Worm (Caenorhabditis elegans) whole organism, L2 larva: Measurements from ENCODE around the gene col-98.

Source experiments
- C34F6.9 ChIP-seq: fragments of 150-350 bp; optimal IDR thresholded peaks from 2 replicates; lab custom pipeline; 2014; ENCODE audit warnings: missing biosample characterization, missing genetic modification characterization
- F13H6.1 ChIP-seq: sonication (generic microtip); optimal IDR thresholded peaks from 2 replicates; lab custom pipeline; 2016; ENCODE audit warnings: missing genetic modification characterization, missing compliant biosample characterization
- Y55F3AM.14 ChIP-seq: fragments of 200-800 bp; sonication (Bioruptor generic); optimal IDR thresholded peaks from 2 replicates; lab custom pipeline; 2018; ENCODE audit warnings: mild to moderate bottlenecking, missing genetic modification characterization, missing compliant biosample characterization
- ZK546.5 ChIP-seq: sonication (generic microtip); optimal IDR thresholded peaks from 2 replicates; lab custom pipeline; 2017; ENCODE audit warnings: missing biosample characterization, missing genetic modification characterization
- alr-1 ChIP-seq: fragments of 150-350 bp; optimal IDR thresholded peaks from 2 replicates; lab custom pipeline; 2014; ENCODE audit warnings: missing biosample characterization, missing genetic modification characterization
- aly-2 ChIP-seq: fragments of 150-350 bp; optimal IDR thresholded peaks from 2 replicates; lab custom pipeline; 2014; ENCODE audit warnings: missing biosample characterization, missing genetic modification characterization
- ama-1 ChIP-seq: fragments of 150-350 bp; optimal IDR thresholded peaks from 2 replicates; lab custom pipeline; 2018; ENCODE audit warnings: inconsistent platforms
- ceh-16 ChIP-seq: fragments of 150-350 bp; optimal IDR thresholded peaks from 2 replicates; lab custom pipeline; 2014; ENCODE audit warnings: missing biosample characterization, missing genetic modification characterization
- ceh-82 ChIP-seq: fragments of 150-350 bp; optimal IDR thresholded peaks from 2 replicates; lab custom pipeline; 2014; ENCODE audit warnings: missing biosample characterization, missing genetic modification characterization
- dmd-4 ChIP-seq: sonication (generic microtip); optimal IDR thresholded peaks from 2 replicates; lab custom pipeline; 2017; ENCODE audit warnings: missing biosample characterization, missing genetic modification characterization
- elt-1 ChIP-seq: fragments of 150-350 bp; optimal IDR thresholded peaks from 2 replicates; lab custom pipeline; 2014; ENCODE audit warnings: missing biosample characterization, missing genetic modification characterization
- elt-3 ChIP-seq: sonication (generic microtip); optimal IDR thresholded peaks from 2 replicates; lab custom pipeline; 2017; ENCODE audit warnings: missing biosample characterization, missing genetic modification characterization
- fos-1 ChIP-seq: fragments of 150-350 bp; optimal IDR thresholded peaks from 2 replicates; lab custom pipeline; 2014; ENCODE audit warnings: missing biosample characterization, missing genetic modification characterization
- gmeb-1 ChIP-seq: fragments of 150-350 bp; optimal IDR thresholded peaks from 2 replicates; lab custom pipeline; 2014; ENCODE audit warnings: missing biosample characterization, missing genetic modification characterization
- lin-11 ChIP-seq: fragments of 150-350 bp; sonication (generic microtip); optimal IDR thresholded peaks from 2 replicates; lab custom pipeline; 2014; ENCODE audit warnings: missing biosample characterization, missing genetic modification characterization, inconsistent platforms, mixed read lengths
- lin-13 ChIP-seq: fragments of 150-350 bp; optimal IDR thresholded peaks from 2 replicates; lab custom pipeline; 2014; ENCODE audit warnings: missing biosample characterization, missing genetic modification reagents, missing genetic modification characterization
- mbf-1 ChIP-seq: sonication (generic microtip); optimal IDR thresholded peaks from 2 replicates; lab custom pipeline; 2017; ENCODE audit warnings: missing biosample characterization, missing genetic modification characterization
- mdl-1 ChIP-seq, 2 experiments: fragments of 150-350 bp in 1 of 2; sonication (generic microtip) in 1 of 2; optimal IDR thresholded peaks; 2 replicates each; lab custom pipeline; 2017; ENCODE audit warnings: missing biosample characterization in 2 of 2, missing genetic modification characterization in 2 of 2
- nhr-10 ChIP-seq: sonication (generic microtip); optimal IDR thresholded peaks from 2 replicates; lab custom pipeline; 2017; ENCODE audit warnings: missing biosample characterization, missing genetic modification characterization
- nhr-11 ChIP-seq: fragments of 150-350 bp; optimal IDR thresholded peaks from 2 replicates; lab custom pipeline; 2014; ENCODE audit warnings: missing biosample characterization, missing genetic modification characterization
- nhr-129 ChIP-seq: fragments of 150-350 bp; optimal IDR thresholded peaks from 2 replicates; lab custom pipeline; 2014; ENCODE audit warnings: missing biosample characterization, missing genetic modification characterization
- nhr-23 ChIP-seq: fragments of 150-350 bp; optimal IDR thresholded peaks from 2 replicates; lab custom pipeline; 2014; ENCODE audit warnings: missing biosample characterization, missing genetic modification reagents, missing genetic modification characterization
- nhr-237 ChIP-seq: fragments of 150-350 bp; optimal IDR thresholded peaks from 2 replicates; lab custom pipeline; 2014; ENCODE audit warnings: missing biosample characterization, missing genetic modification characterization
- nhr-25 ChIP-seq: fragments of 150-350 bp; sonication (generic microtip); optimal IDR thresholded peaks from 3 replicates; lab custom pipeline; 2014; ENCODE audit warnings: missing biosample characterization, missing genetic modification characterization
- nhr-6 ChIP-seq: fragments of 150-350 bp; optimal IDR thresholded peaks from 2 replicates; lab custom pipeline; 2014; ENCODE audit warnings: missing biosample characterization, missing genetic modification characterization
- nhr-77 ChIP-seq: fragments of 150-350 bp; optimal IDR thresholded peaks from 2 replicates; lab custom pipeline; 2014; ENCODE audit warnings: missing biosample characterization, missing genetic modification characterization
- sem-4 ChIP-seq: fragments of 150-350 bp; optimal IDR thresholded peaks from 2 replicates; lab custom pipeline; 2014; ENCODE audit warnings: missing biosample characterization, missing genetic modification reagents, missing genetic modification characterization
- skn-1 ChIP-seq: sonication (generic microtip); optimal IDR thresholded peaks from 2 replicates; lab custom pipeline; 2017; ENCODE audit warnings: missing biosample characterization, missing genetic modification characterization
- sma-3 ChIP-seq: sonication (generic microtip); optimal IDR thresholded peaks from 2 replicates; lab custom pipeline; 2016; ENCODE audit warnings: missing genetic modification reagents, missing genetic modification characterization, missing compliant biosample characterization
- sma-9 ChIP-seq, 2 experiments: fragments of 150-350 bp in 1 of 2; sonication (generic microtip) in 1 of 2; optimal IDR thresholded peaks; 2 replicates each; lab custom pipeline; 2014 to 2016; ENCODE audit warnings: missing genetic modification characterization in 2 of 2, mild to moderate bottlenecking in 1 of 2, missing biosample characterization in 1 of 2, missing compliant biosample characterization in 1 of 2, missing genetic modification reagents in 1 of 2, moderate library complexity in 1 of 2
- snpc-4 ChIP-seq: fragments of 150-350 bp; optimal IDR thresholded peaks from 2 replicates; lab custom pipeline; 2014; ENCODE audit warnings: missing biosample characterization, missing genetic modification characterization
- unc-39 ChIP-seq: fragments of 150-350 bp; optimal IDR thresholded peaks from 2 replicates; lab custom pipeline; 2014; ENCODE audit warnings: missing biosample characterization, missing genetic modification characterization
- unc-55 ChIP-seq: fragments of 150-350 bp; sonication (generic microtip); optimal IDR thresholded peaks from 3 replicates; lab custom pipeline; 2014; ENCODE audit warnings: missing biosample characterization, missing genetic modification reagents, missing genetic modification characterization
- zag-1 ChIP-seq: fragments of 150-350 bp; optimal IDR thresholded peaks from 2 replicates; lab custom pipeline; 2014; ENCODE audit warnings: missing biosample characterization, missing genetic modification characterization
- ztf-4 ChIP-seq: fragments of 150-350 bp; optimal IDR thresholded peaks from 2 replicates; lab custom pipeline; 2014; ENCODE audit warnings: missing biosample characterization, missing genetic modification characterization

The col-98 gene

DNA sequence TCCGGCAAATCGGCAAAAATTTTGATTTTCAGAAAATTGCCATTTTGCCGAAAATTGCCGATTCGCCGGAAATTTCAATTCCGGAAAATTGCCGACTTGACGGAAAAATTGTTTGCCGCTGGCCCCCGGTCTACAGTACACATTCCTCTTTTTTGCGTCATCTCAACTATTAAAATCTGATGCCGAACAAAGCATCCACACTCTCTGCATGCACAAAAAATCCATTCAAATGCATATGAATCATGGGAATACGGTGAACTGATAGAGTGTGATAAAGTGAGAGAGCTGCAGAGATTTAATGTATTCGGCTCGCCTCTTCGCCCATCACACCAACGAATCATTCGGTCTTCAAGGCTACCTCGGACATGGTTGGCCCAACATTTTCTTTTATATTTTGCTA is 11.7 kb downstream of the col-98 start, which contains the start of gene F14F7.7:
F14F7.7 (plus strand) TSS at position 354 of the 400 bp plus-strand sequence.
- TF ChIP-seq gmeb-1: no peak
- no peak for TF ChIP-seq elt-1 (tag; lab: Kevin White, UChicago)
- no peak for TF ChIP-seq skn-1 (tag; lab: Kevin White, UChicago)
- no peak for TF ChIP-seq snpc-4
- TF ChIP-seq ztf-4 (tag; lab: Kevin White, UChicago): no peak
- TF ChIP-seq lin-13 (GFP tag; lab: Kevin White, UChicago): no peak
- TF ChIP-seq nhr-77 (tag; lab: Kevin White, UChicago): no peak
- no peak for TF ChIP-seq nhr-6
- no peak for TF ChIP-seq nhr-11
- TF ChIP-seq mbf-1 (tag; lab: Kevin White, UChicago): no peak

ce11 chrIII:13031701-13032100 is 12.9 kb downstream of the col-98 start, which contains the start of gene F14F7.5:
Gene F14F7.5 (plus strand): TSS chrIII:13032001.
- TF ChIP-seq nhr-25 (no peak), unc-39 (tag; lab: Kevin White, UChicago) (no peak), ztf-4 (tag; lab: Kevin White, UChicago) (no peak), sma-3 (GFP tag; lab: Kevin White, UChicago) (no peak)

DNA sequence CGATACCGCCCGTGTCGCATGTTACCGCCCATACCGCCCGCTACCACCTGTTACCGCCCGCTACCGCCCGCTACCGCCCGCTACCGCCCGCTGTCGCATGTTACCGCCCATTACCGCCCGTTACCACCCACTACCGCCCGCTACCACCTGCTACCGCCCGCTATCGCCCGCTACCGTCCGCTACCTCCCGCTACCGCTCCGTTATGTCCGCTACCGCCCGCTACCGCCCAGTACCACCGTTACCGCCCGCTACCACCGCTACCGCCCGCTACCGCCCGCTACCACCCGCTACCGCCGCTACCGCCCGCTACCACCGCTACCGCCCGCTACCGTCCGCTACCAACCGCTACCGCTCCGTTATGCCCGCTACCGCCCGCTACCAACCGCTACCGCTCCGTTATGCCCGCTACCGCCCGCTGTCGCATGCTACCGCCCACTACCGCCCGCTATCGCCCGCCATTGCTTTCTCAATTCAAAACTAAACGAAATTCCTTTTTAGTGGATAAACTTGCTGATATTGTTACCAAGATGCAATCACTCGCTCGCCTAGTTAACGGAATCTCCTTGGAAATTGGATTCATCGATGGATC is 13.7 kb downstream of the col-98 start:
- no peak for TF ChIP-seq nhr-23 (tag; lab: Kevin White, UChicago)
- no peak for TF ChIP-seq Y55F3AM.14 (GFP tag; lab: Kevin White, UChicago)
- TF ChIP-seq sem-4 (tag; lab: Kevin White, UChicago): no peak
- no peak for TF ChIP-seq lin-11 (tag; lab: Kevin White, UChicago)
- no peak for TF ChIP-seq nhr-11
- no peak for TF ChIP-seq zag-1
- no peak for TF ChIP-seq alr-1 (tag; lab: Kevin White, UChicago)
- no peak for TF ChIP-seq fos-1 (tag; lab: Kevin White, UChicago)
- TF ChIP-seq C34F6.9 (tag; lab: Kevin White, UChicago): no peak
- TF ChIP-seq nhr-10 (tag; lab: Kevin White, UChicago): no peak
- no peak for TF ChIP-seq nhr-237
- no peak for TF ChIP-seq ceh-82
- no peak for TF ChIP-seq unc-39 (tag; lab: Kevin White, UChicago)
- TF ChIP-seq nhr-25: no peak
- no peak for TF ChIP-seq dmd-4 (tag; lab: Kevin White, UChicago)
- TF ChIP-seq F13H6.1 (tag; lab: Kevin White, UChicago): no peak

- TF ChIP-seq ztf-4 (tag; lab: Kevin White, UChicago) (no peak), zag-1 (no peak), sma-9 (GFP tag; optimal IDR thresholded peaks at IDR 0.05; lab: Kevin White, UChicago) (no peak), sma-9 (tag; optimal IDR thresholded peaks at IDR 0.05; lab: Kevin White, UChicago) (no peak), alr-1 (tag; lab: Kevin White, UChicago) (no peak), nhr-11 (no peak)
These were observed 20.9 kb downstream of the col-98 start, which contains the start of gene F54F12.2 for ce11 chrIII:13039739-13040138. Gene F54F12.2 (plus strand): TSS chrIII:13040039.

- TF ChIP-seq ceh-82 (no peak), ceh-16 (tag; lab: Kevin White, UChicago) (no peak), mdl-1 (tag; optimal IDR thresholded peaks at IDR 0.05; lab: Kevin White, UChicago) (no peak), zag-1 (no peak)
- TF ChIP-seq, all 48 proteins: peak for 0
These were observed 31.1 kb downstream of the col-98 start for ce11 chrIII:13049956-13050355.

- TF ChIP-seq sma-3 (GFP tag; lab: Kevin White, UChicago) (no peak), sem-4 (tag; lab: Kevin White, UChicago) (no peak)
These were observed 36.5 kb downstream of the col-98 start, which contains the start of gene F54F12.1 for ce11 chrIII:13055342-13055741. Gene F54F12.1 (minus strand): TSS chrIII:13055442.

DNA sequence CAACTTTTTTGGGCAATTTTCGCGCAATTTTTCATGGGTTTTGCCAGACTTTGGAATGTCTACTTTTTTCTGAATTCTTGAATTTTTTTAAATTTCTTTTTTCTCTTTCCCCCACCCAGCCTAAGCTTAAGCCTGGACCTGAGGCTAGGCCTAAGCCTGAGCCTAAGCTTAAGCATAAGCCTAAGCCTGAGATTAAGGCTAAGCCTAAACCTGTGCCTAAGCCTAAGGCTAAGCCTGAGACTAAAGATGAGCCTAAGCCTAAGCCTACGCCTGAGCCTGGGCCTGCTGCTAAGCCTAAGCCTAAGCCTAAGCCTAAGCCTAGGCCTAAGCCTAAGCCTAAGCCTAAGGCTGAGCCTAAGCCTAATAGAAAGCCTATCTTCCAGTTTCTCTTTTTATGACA is 37.4 kb downstream of the col-98 start:
- TF ChIP-seq elt-3 (tag; lab: Kevin White, UChicago): no peak
- no peak for TF ChIP-seq sma-9 (GFP tag; optimal IDR thresholded peaks at IDR 0.05; lab: Kevin White, UChicago)
- TF ChIP-seq sma-9 (tag; optimal IDR thresholded peaks at IDR 0.05; lab: Kevin White, UChicago): no peak
- no peak for TF ChIP-seq sem-4 (tag; lab: Kevin White, UChicago)
- TF ChIP-seq unc-55 (GFP tag; lab: Kevin White, UChicago): no peak
- no peak for TF ChIP-seq aly-2 (tag; lab: Kevin White, UChicago)
- no peak for TF ChIP-seq lin-11 (tag; lab: Kevin White, UChicago)
- TF ChIP-seq nhr-129 (tag; lab: Kevin White, UChicago): no peak
- TF ChIP-seq nhr-11: no peak
- no peak for TF ChIP-seq C34F6.9 (tag; lab: Kevin White, UChicago)
- TF ChIP-seq ama-1 (lab: Kevin White, UChicago): no peak
- TF ChIP-seq gmeb-1: no peak
- no peak for TF ChIP-seq unc-39 (tag; lab: Kevin White, UChicago)
- no peak for TF ChIP-seq nhr-6
- TF ChIP-seq mdl-1 (tag; optimal IDR thresholded peaks at IDR 0.05; lab: Kevin White, UChicago): no peak
- TF ChIP-seq zag-1: no peak
- TF ChIP-seq snpc-4: no peak
- no peak for TF ChIP-seq ZK546.5 (tag; lab: Kevin White, UChicago)
